Worm (Caenorhabditis elegans) whole organism, L2 larva: Measurements from ENCODE around the gene gldi-6.

ENCODE experiments used
- C34F6.9 ChIP-seq: fragments of 150-350 bp; optimal IDR thresholded peaks from 2 replicates; lab custom pipeline; 2014; ENCODE audit warnings: missing biosample characterization, missing genetic modification characterization
- Y55F3AM.14 ChIP-seq: fragments of 200-800 bp; sonication (Bioruptor generic); optimal IDR thresholded peaks from 2 replicates; lab custom pipeline; 2018; ENCODE audit warnings: mild to moderate bottlenecking, missing genetic modification characterization, missing compliant biosample characterization
- ceh-16 ChIP-seq: fragments of 150-350 bp; optimal IDR thresholded peaks from 2 replicates; lab custom pipeline; 2014; ENCODE audit warnings: missing biosample characterization, missing genetic modification characterization
- egl-27 ChIP-seq: sonication (generic microtip); optimal IDR thresholded peaks from 3 replicates; lab custom pipeline; 2017; ENCODE audit warnings: missing biosample characterization, missing genetic modification reagents, missing genetic modification characterization
- elt-1 ChIP-seq: fragments of 150-350 bp; optimal IDR thresholded peaks from 2 replicates; lab custom pipeline; 2014; ENCODE audit warnings: missing biosample characterization, missing genetic modification characterization
- lsy-2 ChIP-seq, 2 experiments: fragments of 150-350 bp in 1 of 2; sonication (generic microtip) in 1 of 2; optimal IDR thresholded peaks; 2 replicates each; lab custom pipeline; 2014 to 2017; ENCODE audit warnings: missing biosample characterization in 2 of 2, missing genetic modification characterization in 2 of 2
- mab-5 ChIP-seq: fragments of 150-350 bp; optimal IDR thresholded peaks from 2 replicates; lab custom pipeline; 2014; ENCODE audit warnings: missing biosample characterization, missing genetic modification characterization
- mdl-1 ChIP-seq, 2 experiments: fragments of 150-350 bp in 1 of 2; sonication (generic microtip) in 1 of 2; optimal IDR thresholded peaks; 2 replicates each; lab custom pipeline; 2017; ENCODE audit warnings: missing biosample characterization in 2 of 2, missing genetic modification characterization in 2 of 2
- nhr-25 ChIP-seq: fragments of 150-350 bp; sonication (generic microtip); optimal IDR thresholded peaks from 3 replicates; lab custom pipeline; 2014; ENCODE audit warnings: missing biosample characterization, missing genetic modification characterization
- unc-39 ChIP-seq: fragments of 150-350 bp; optimal IDR thresholded peaks from 2 replicates; lab custom pipeline; 2014; ENCODE audit warnings: missing biosample characterization, missing genetic modification characterization
- ztf-1 ChIP-seq: fragments of 200-800 bp; sonication (Bioruptor generic); conservative IDR thresholded peaks from 2 replicates; pipeline ENCODE4 v1.3.6; 2022; ENCODE audit warnings: missing genetic modification characterization, missing compliant biosample characterization
- ztf-11 ChIP-seq: sonication (generic microtip); optimal IDR thresholded peaks from 2 replicates; lab custom pipeline; 2017; ENCODE audit warnings: missing biosample characterization, missing genetic modification characterization

- TF ChIP-seq lsy-2 (tag; optimal IDR thresholded peaks at IDR 0.05; lab: Kevin White, UChicago) (no peak), C34F6.9 (tag; lab: Kevin White, UChicago) (no peak), Y55F3AM.14 (GFP tag; lab: Kevin White, UChicago) (no peak), ceh-16 (tag; lab: Kevin White, UChicago) (no peak), mab-5 (tag; lab: Kevin White, UChicago) (no peak), mdl-1 (tag; optimal IDR thresholded peaks at IDR 0.05; lab: Kevin White, UChicago) (no peak), ztf-1 (GFP tag; lab: Robert Waterston, UW) (no peak), elt-1 (tag; lab: Kevin White, UChicago) (no peak), egl-27 (tag; lab: Kevin White, UChicago) (no peak), ztf-11 (tag; lab: Kevin White, UChicago) (no peak), nhr-25 (tag; lab: Kevin White, UChicago) (no peak), unc-39 (no peak)
Observed at ce11 chrII:3481584-3481983, 34.8 kb downstream of the gldi-6 start, which contains the start of gene Y49F6B.8.
